Fruit fly (Drosophila melanogaster) ovary, adult (tissue): ENCODE measurements around the gene CG4438.
A peak's percentile ranks its signal among the peaks of the same experiment; 100 is the strongest.

ENCODE experiments used
- CG17801 ChIP-seq: fragments of 200-800 bp; optimal IDR thresholded peaks from 2 replicates; lab custom pipeline; 2019; ENCODE audit warnings: missing biosample characterization, mild to moderate bottlenecking, missing genetic modification characterization, moderate library complexity; ENCODE audit not compliant: partially characterized antibody

CG4438 gene

DNA sequence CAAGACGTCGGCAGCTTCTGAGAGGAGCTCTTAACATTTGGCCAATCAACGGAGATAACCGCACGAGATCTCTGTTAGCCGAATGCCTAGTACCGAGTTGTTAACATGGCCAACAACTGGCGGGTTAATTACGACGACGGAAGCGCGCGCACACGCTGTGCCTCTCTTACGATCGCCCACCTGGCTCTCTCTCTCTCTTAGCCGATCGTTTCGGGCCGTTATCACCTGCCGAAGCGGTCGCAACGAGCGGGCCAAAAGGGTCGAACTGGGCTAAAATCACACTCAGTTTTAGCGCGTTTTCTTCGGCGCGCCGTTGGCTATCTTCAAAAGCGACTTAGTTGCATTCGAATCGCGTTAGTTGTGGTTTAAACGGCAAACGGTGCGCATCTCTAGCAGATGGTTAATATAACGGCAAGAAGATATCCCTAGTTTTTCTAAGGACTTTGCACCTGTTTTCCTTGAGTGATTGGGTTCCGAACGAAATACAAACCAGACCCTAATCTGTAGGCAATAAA, 18.5 kb upstream of the CG4438 start, which contains the start of gene Mco1:
TSS of gene Mco1 (plus strand) at position 345 of the 515 bp plus-strand sequence.
- no peak for TF ChIP-seq CG17801 (GFP tag; lab: Kevin White, UChicago)

DNA sequence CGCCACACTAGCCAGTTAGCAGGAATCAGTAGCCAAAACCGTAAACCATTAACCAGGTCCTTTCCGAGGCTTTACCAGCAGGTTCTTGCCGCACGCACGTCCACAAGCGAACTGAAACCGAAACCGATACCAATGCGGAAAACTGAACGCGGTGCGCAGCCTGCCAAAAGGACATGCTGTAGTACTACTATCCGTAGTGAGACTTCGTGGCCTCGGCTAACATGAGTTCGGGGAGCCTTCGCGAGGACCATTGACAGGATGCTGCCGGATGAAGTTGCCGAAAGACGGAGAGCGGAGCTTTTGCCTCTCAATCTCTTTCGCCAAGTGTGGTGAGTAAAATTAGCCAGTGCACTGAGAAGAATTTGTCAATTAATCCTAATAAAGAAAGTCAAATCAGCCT, 17.3 kb upstream of the CG4438 start, which contains the start of gene Shawl:
TSS of gene Shawl (minus strand) at position 104 of the 400 bp plus-strand sequence.
- TF ChIP-seq CG17801 (GFP tag; lab: Kevin White, UChicago): no peak

DNA sequence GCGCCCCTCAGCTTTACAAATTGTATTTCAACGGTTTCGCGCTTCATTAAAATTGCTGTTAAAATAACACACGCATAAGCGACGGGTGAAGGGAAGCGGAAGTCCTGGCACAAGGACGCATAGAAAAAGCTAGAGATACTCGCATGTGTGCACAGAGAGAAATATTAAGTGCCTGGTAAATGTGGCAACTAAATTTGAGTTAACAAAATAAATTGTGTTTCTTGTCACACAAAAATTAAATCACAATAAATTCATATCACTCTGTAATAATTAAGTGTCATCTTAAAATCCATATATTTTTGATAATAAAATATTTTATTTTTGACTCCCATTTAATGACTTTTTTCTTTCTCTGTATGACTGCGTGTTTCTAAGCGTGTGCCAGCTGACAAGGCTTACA, 2.4 kb upstream of the CG4438 start:
- no peak for TF ChIP-seq CG17801 (GFP tag; lab: Kevin White, UChicago)

DNA sequence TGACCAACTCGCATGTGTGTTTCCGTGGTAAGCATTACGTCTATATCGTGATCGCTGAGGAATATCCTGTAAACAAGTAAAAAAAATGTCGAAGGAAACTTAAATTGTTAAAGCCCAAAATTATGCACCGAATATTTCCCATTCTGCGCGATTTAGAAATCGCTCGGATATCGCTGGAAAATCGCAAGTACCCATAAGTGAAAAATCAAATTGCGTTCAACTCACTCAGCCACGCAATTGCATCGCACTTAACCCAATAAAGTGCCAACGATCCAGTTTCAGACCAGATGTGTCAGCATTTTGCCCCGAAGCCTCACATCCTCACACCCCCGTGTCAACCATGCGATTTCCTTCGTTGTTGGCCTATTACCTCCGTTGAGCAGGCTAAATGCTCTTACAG, 1.4 kb downstream of the CG4438 start:
- no peak for TF ChIP-seq CG17801 (GFP tag; lab: Kevin White, UChicago)

dm6 chr2L:9388924-9389765, 8.6 kb downstream of the CG4438 start:
- no peak for TF ChIP-seq CG17801 (GFP tag; lab: Kevin White, UChicago)

DNA sequence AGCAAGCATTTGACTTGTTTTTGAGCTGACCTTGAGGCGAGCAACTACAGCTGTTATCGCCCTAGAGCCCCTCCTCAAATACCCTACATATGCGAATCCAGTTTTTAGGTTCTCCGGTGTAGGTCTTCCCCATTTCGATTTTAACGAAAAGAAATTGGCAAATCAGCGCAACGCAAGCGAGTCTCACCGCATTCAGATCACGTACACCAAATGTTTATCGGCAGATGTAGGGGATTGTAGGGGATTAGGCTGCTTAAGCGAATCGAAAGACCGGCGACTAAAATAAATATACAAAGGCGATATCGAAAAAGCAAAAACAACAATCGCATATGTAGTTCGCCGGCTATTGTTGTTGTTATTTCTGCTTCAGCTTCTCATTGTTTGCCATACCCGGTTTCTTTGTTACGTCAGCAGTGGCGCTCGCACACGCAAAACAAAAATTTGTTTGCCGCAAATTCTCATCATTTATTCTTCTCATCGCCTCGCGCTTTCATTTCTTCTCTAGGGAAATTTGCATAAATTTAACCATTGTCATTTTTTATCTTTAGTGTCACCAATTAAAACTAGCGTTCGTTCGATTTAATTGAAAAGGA, 9.7 kb downstream of the CG4438 start:
- TF ChIP-seq CG17801 (GFP tag; lab: Kevin White, UChicago): peak; percentile 80

DNA sequence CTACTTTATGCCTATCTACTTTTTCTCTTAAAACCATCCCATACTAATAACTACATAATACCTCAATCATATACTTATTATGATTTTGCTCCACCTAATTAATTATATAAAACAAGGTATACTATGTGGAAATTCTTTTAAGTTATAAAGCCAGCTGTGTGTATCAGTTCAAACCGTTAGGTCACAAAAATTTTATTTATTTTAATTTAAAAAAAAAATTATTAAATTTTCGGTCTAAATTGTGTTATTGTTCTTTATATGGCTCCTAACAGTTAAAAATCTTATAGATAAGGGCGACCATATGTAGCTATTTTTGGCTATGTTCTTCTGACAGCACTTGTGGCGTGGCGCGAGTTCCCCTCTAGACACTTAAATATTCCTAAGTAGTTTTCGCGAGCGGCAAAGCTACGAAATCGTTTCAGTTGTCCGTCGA, 10.5 kb downstream of the CG4438 start, which contains the start of gene Aldh:
TSS of gene Aldh (plus strand) at position 150 of the 433 bp plus-strand sequence.
- peak; percentile 81 for TF ChIP-seq CG17801 (GFP tag; lab: Kevin White, UChicago)

dm6 chr2L:9386270-9386669, 11.5 kb downstream of the CG4438 start:
- no peak for TF ChIP-seq CG17801 (GFP tag; lab: Kevin White, UChicago)

DNA sequence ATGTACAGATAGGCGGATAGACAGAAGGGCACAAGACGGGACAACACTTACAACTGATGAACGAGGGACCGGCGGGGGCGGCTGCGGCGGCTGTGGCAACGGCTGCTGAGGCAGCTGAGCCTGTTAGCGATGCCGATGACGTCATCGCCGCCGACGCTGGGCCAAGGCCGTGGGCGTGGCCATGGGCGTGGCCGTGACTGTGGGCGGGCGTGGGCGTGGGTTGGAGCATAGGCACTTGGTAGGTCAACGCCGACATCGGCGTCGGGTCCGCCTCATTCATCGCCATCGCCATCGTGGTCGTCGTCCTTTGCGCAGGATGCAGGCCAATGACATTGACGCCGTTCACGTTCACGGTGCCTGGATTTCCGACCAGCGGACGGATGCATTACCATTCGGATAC, 20.0 kb downstream of the CG4438 start:
- TF ChIP-seq CG17801 (GFP tag; lab: Kevin White, UChicago): no peak

DNA sequence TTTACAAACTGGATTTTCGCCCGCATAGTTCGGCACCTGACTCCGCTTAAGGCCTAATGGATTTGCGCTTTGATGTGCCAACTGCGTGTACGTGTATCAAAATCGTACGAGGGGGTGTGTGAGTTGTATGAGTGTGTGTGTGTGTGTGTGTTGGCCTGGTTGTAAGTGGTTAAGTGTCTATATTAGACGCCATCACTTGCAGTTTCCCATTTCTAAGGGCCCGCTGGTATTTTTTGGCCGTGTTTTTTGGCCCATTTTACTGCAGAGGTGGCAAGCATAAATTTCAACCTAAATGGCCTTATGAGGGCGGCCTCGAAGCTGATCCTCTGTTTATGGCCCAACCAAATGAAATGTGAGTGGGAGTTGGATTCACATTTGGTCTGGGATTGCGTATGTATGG, 28.1 kb downstream of the CG4438 start:
- no peak for TF ChIP-seq CG17801 (GFP tag; lab: Kevin White, UChicago)

dm6 chr2L:9367340-9367739, 30.4 kb downstream of the CG4438 start, which contains the start of gene CG34181:
Gene CG34181, plus strand, starts transcription at chr2L:9367640.
- no peak for TF ChIP-seq CG17801 (GFP tag; lab: Kevin White, UChicago)

DNA sequence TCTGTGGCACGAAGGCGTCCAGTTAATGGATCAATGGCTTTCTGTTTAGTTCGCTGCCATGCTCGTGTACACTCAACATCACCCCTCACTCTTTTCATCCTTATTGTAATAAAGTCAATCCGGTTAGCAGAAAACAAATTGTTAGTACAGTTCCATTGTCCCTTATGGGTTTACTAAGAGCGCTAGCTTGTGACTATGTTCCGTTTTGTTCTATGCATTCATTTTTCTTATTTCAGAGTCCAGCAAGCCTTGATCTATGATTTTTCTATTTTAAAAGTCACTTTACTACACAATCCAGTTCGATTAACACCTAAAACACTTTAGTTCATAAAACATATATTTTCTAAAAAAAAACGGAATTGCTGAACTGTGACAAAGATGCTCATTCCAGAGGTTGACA, 47.6 kb downstream of the CG4438 start, which contains the start of gene CG13110:
TSS of gene CG13110 (plus strand) at position 301 of the 400 bp plus-strand sequence.
- TF ChIP-seq CG17801 (GFP tag; lab: Kevin White, UChicago): no peak

- TF ChIP-seq CG17801 (GFP tag; lab: Kevin White, UChicago): no peak
These were observed 48.5 kb downstream of the CG4438 start, which contains the start of gene CG43350 for dm6 chr2L:9349246-9349645. Gene CG43350, plus strand, starts transcription at chr2L:9349546.
